Worm (Caenorhabditis elegans): ENCODE results near the gene F47D12.7.

ce11 chrIII:6289366-6289765 is 6.5 kb downstream of the F47D12.7 start:
- TF ChIP-seq ama-1 (optimal IDR thresholded peaks at IDR 0.05) (no peak), ama-1 (GFP tag; optimal IDR thresholded peaks at IDR 0.05) (no peak), lag-1 (GFP tag; IDR thresholded peaks at IDR 0.05) (no peak), let-607 (tag; optimal IDR thresholded peaks at IDR 0.05) (no peak), D2030.7 (GFP tag; IDR thresholded peaks at IDR 0.05) (no peak), xnd-1 (tag; optimal IDR thresholded peaks at IDR 0.05) (no peak), snpc-3.4 (tag; optimal IDR thresholded peaks at IDR 0.05) (no peak), him-1 (tag; optimal IDR thresholded peaks at IDR 0.05) (no peak)
